Fruit fly (Drosophila melanogaster) ovary, adult (tissue): Measurements from ENCODE around the gene CG15890.

Experiments
- CG17801 ChIP-seq: fragments of 200-800 bp; optimal IDR thresholded peaks from 2 replicates; lab custom pipeline; 2019; ENCODE audit warnings: missing biosample characterization, mild to moderate bottlenecking, missing genetic modification characterization, moderate library complexity; ENCODE audit not compliant: partially characterized antibody

The CG15890 gene

dm6 chrX:14727580-14727979, 38.0 kb downstream of the CG15890 start:
- TF ChIP-seq CG17801 (GFP tag; lab: Kevin White, UChicago): no peak

dm6 chrX:14725084-14725483, 40.5 kb downstream of the CG15890 start:
- no peak for TF ChIP-seq CG17801 (GFP tag; lab: Kevin White, UChicago)

dm6 chrX:14718842-14719241, 46.7 kb downstream of the CG15890 start, which contains the start of gene hog:
TSS of gene hog (minus strand) at chrX:14718942.
- no peak for TF ChIP-seq CG17801 (GFP tag; lab: Kevin White, UChicago)

dm6 chrX:14717245-14717644, 48.3 kb downstream of the CG15890 start:
- no peak for TF ChIP-seq CG17801 (GFP tag; lab: Kevin White, UChicago)

dm6 chrX:14715180-14715579, 50.4 kb downstream of the CG15890 start:
- no peak for TF ChIP-seq CG17801 (GFP tag; lab: Kevin White, UChicago)

dm6 chrX:14712475-14712874, 53.1 kb downstream of the CG15890 start:
- no peak for TF ChIP-seq CG17801 (GFP tag; lab: Kevin White, UChicago)
